Fruit fly (Drosophila melanogaster) whole organism, embryonic: ENCODE measurements around the gene gish.

Experiments
- B-H2 ChIP-seq: fragments of 200-800 bp; sonication (Bioruptor generic); optimal IDR thresholded peaks from 2 replicates; lab custom pipeline; 2018; ENCODE audit warnings: missing biosample characterization, mild to moderate bottlenecking, missing genetic modification characterization
- CG10147 ChIP-seq: fragments of 200-800 bp; sonication (Bioruptor generic); optimal IDR thresholded peaks from 2 replicates; lab custom pipeline; 2019; ENCODE audit warnings: missing biosample characterization, mild to moderate bottlenecking, missing genetic modification characterization, moderate library complexity
- CG10274 ChIP-seq: fragments of 200-800 bp; sonication (Bioruptor generic); optimal IDR thresholded peaks from 3 replicates; lab custom pipeline; 2017; ENCODE audit warnings: missing biosample characterization, mild to moderate bottlenecking, missing genetic modification characterization
- CG10979 ChIP-seq: fragments of 200-800 bp; sonication (Bioruptor generic); optimal IDR thresholded peaks from 2 replicates; lab custom pipeline; 2018; ENCODE audit warnings: missing biosample characterization, mild to moderate bottlenecking, missing genetic modification characterization, moderate library complexity
- CG11560 ChIP-seq: fragments of 200-800 bp; sonication (Bioruptor generic); IDR thresholded peaks from 3 replicates; pipeline ENCODE4 v1.3.6; 2022; ENCODE audit warnings: missing biosample characterization, missing genetic modification characterization
- CG11696 ChIP-seq: fragments of 200-800 bp; sonication (Bioruptor generic); IDR thresholded peaks from 2 replicates; pipeline ENCODE4 v1.3.6; 2022; ENCODE audit warnings: missing biosample characterization, missing genetic modification characterization
- CG12299 ChIP-seq: fragments of 200-800 bp; sonication (Bioruptor generic); optimal IDR thresholded peaks from 2 replicates; lab custom pipeline; 2018; ENCODE audit warnings: missing biosample characterization, mild to moderate bottlenecking, missing genetic modification characterization
- CG17328 ChIP-seq: fragments of 200-800 bp; sonication (Bioruptor generic); IDR thresholded peaks from 2 replicates; pipeline ENCODE4 v1.3.6; 2022; ENCODE audit warnings: missing biosample characterization, missing genetic modification characterization
- CG17568 ChIP-seq: fragments of 200-800 bp; sonication (Bioruptor generic); optimal IDR thresholded peaks from 2 replicates; lab custom pipeline; 2018; ENCODE audit warnings: missing biosample characterization, mild to moderate bottlenecking, missing genetic modification characterization, moderate library complexity
- CG2875 ChIP-seq: fragments of 200-800 bp; sonication (Bioruptor generic); optimal IDR thresholded peaks from 2 replicates; lab custom pipeline; 2017; ENCODE audit warnings: missing biosample characterization, mild to moderate bottlenecking, missing genetic modification characterization, missing genetic modification reagents
- CG30431 ChIP-seq: fragments of 200-800 bp; sonication (Bioruptor generic); optimal IDR thresholded peaks from 2 replicates; lab custom pipeline; 2017; ENCODE audit warnings: missing biosample characterization, missing genetic modification characterization
- CG34224 ChIP-seq: fragments of 200-800 bp; sonication (Bioruptor generic); IDR thresholded peaks from 3 replicates; pipeline ENCODE4 v1.3.6; 2022; ENCODE audit warnings: missing biosample characterization, missing genetic modification characterization; ENCODE audit not compliant: partially characterized antibody
- CG42726 ChIP-seq: fragments of 200-800 bp; sonication (Bioruptor generic); IDR thresholded peaks from 2 replicates; pipeline ENCODE4 v1.3.6; 2022; ENCODE audit warnings: missing biosample characterization, missing genetic modification characterization; ENCODE audit not compliant: partially characterized antibody
- CG6689 ChIP-seq: fragments of 200-800 bp; sonication (Bioruptor generic); IDR thresholded peaks from 2 replicates; pipeline ENCODE4 v1.3.6; 2022; ENCODE audit warnings: missing biosample characterization, missing genetic modification characterization
- CG6854 ChIP-seq: fragments of 200-800 bp; sonication (Bioruptor generic); optimal IDR thresholded peaks from 3 replicates; lab custom pipeline; 2017; ENCODE audit warnings: missing biosample characterization, mild to moderate bottlenecking, missing genetic modification characterization
- CG7786 ChIP-seq: fragments of 200-800 bp; sonication (Bioruptor generic); optimal IDR thresholded peaks from 2 replicates; lab custom pipeline; 2016; ENCODE audit warnings: missing biosample characterization, missing genetic modification characterization
- CG8359 ChIP-seq: fragments of 200-800 bp; sonication (Bioruptor generic); optimal IDR thresholded peaks from 2 replicates; lab custom pipeline; 2017; ENCODE audit warnings: missing biosample characterization, mild to moderate bottlenecking, missing genetic modification characterization, borderline replicate concordance
- CG8478 ChIP-seq: fragments of >200 bp; optimal IDR thresholded peaks from 2 replicates; lab custom pipeline; 2018
- CG9932 ChIP-seq: fragments of 200-800 bp; sonication (Bioruptor generic); IDR thresholded peaks from 2 replicates; pipeline ENCODE4 v1.3.6; 2022; ENCODE audit warnings: missing biosample characterization, missing genetic modification characterization
- Chrac-16 ChIP-seq: fragments of 200-800 bp; sonication (Bioruptor generic); optimal IDR thresholded peaks from 3 replicates; lab custom pipeline; 2016; ENCODE audit warnings: missing biosample characterization, missing genetic modification characterization
- CkIIα-i1 ChIP-seq: fragments of 200-800 bp; sonication (Bioruptor generic); IDR thresholded peaks from 2 replicates; pipeline ENCODE4 v1.3.6; 2022; ENCODE audit warnings: missing biosample characterization, missing genetic modification characterization
- Eip74EF ChIP-seq, 2 experiments: fragments of 200-800 bp in 1 of 2; fragments of >200 bp in 1 of 2; sonication (Bioruptor generic) in 1 of 2; optimal IDR thresholded peaks; 2 replicates each; lab custom pipeline; 2017 to 2019; ENCODE audit warnings: missing biosample characterization in 2 of 2, missing genetic modification characterization in 2 of 2, mild to moderate bottlenecking in 1 of 2, moderate library complexity in 1 of 2
- Gsc ChIP-seq: fragments of 200-800 bp; sonication (Bioruptor generic); IDR thresholded peaks from 2 replicates; pipeline ENCODE4 v1.3.6; 2022; ENCODE audit warnings: missing biosample characterization, missing genetic modification characterization
- Hey ChIP-seq: fragments of 200-800 bp; sonication (Bioruptor generic); optimal IDR thresholded peaks from 3 replicates; lab custom pipeline; 2018; ENCODE audit warnings: missing biosample characterization, mild to moderate bottlenecking, missing genetic modification characterization
- HmgZ ChIP-seq: fragments of 200-800 bp; sonication (Bioruptor generic); optimal IDR thresholded peaks from 2 replicates; lab custom pipeline; 2018; ENCODE audit warnings: missing biosample characterization, mild to moderate bottlenecking, missing genetic modification characterization
- Hmx ChIP-seq: fragments of 200-800 bp; sonication (Bioruptor generic); optimal IDR thresholded peaks from 2 replicates; lab custom pipeline; 2016; ENCODE audit warnings: missing biosample characterization, missing genetic modification characterization
- Kr ChIP-seq: fragments of 200-800 bp; sonication (Bioruptor generic); optimal IDR thresholded peaks from 2 replicates; lab custom pipeline; 2017; ENCODE audit warnings: missing biosample characterization, mild to moderate bottlenecking, missing genetic modification characterization
- NC2β ChIP-seq: fragments of 200-800 bp; sonication (Bioruptor generic); optimal IDR thresholded peaks from 2 replicates; lab custom pipeline; 2016; ENCODE audit warnings: missing biosample characterization, missing genetic modification characterization
- Rx ChIP-seq: fragments of 200-800 bp; sonication (Bioruptor generic); IDR thresholded peaks from 2 replicates; pipeline ENCODE4 v1.3.6; 2022; ENCODE audit warnings: missing biosample characterization, missing genetic modification characterization
- Six4 ChIP-seq: fragments of 200-800 bp; sonication (Bioruptor generic); optimal IDR thresholded peaks from 2 replicates; lab custom pipeline; 2016; ENCODE audit warnings: missing biosample characterization, missing genetic modification characterization
- Sry-δ ChIP-seq: fragments of 200-800 bp; sonication (Bioruptor generic); optimal IDR thresholded peaks from 2 replicates; lab custom pipeline; 2016; ENCODE audit warnings: missing biosample characterization, missing genetic modification characterization
- ato ChIP-seq: fragments of 200-800 bp; sonication (Bioruptor generic); IDR thresholded peaks from 2 replicates; pipeline ENCODE4 v1.3.6; 2022; ENCODE audit warnings: missing biosample characterization, missing genetic modification characterization; ENCODE audit not compliant: partially characterized antibody
- bigmax ChIP-seq: fragments of 200-800 bp; sonication (Bioruptor generic); optimal IDR thresholded peaks from 2 replicates; lab custom pipeline; 2018; ENCODE audit warnings: missing biosample characterization, mild to moderate bottlenecking, missing genetic modification characterization
- chif ChIP-seq, 2 experiments: fragments of 200-800 bp; sonication (Bioruptor generic); optimal IDR thresholded peaks; 3 replicates each; lab custom pipeline; 2016; ENCODE audit warnings: missing biosample characterization in 2 of 2, missing genetic modification characterization in 2 of 2
- chm ChIP-seq: fragments of 200-800 bp; sonication (Bioruptor generic); IDR thresholded peaks from 2 replicates; pipeline ENCODE4 v1.3.6; 2022; ENCODE audit warnings: missing biosample characterization, missing genetic modification characterization
- ci ChIP-seq: fragments of 200-800 bp; sonication (Bioruptor generic); IDR thresholded peaks from 3 replicates; pipeline ENCODE4 v1.3.6; 2022; ENCODE audit warnings: missing biosample characterization, missing genetic modification characterization
- crol ChIP-seq: fragments of 200-800 bp; sonication (Bioruptor generic); IDR thresholded peaks from 2 replicates; pipeline ENCODE4 v1.3.6; 2022; ENCODE audit warnings: missing biosample characterization, missing genetic modification characterization
- crp ChIP-seq, 2 experiments: fragments of 200-800 bp; sonication (Bioruptor generic); optimal IDR thresholded peaks; 2 replicates in 1 of 2; 3 replicates in 1 of 2; lab custom pipeline; 2017; ENCODE audit warnings: missing biosample characterization in 2 of 2, missing genetic modification characterization in 2 of 2, mild to moderate bottlenecking in 1 of 2, moderate library complexity in 1 of 2
- danr ChIP-seq: fragments of 200-800 bp; sonication (Bioruptor generic); IDR thresholded peaks from 2 replicates; pipeline ENCODE4 v1.3.6; 2022; ENCODE audit warnings: missing biosample characterization, missing genetic modification characterization
- dimm ChIP-seq: fragments of 200-800 bp; sonication (Bioruptor generic); IDR thresholded peaks from 2 replicates; pipeline ENCODE4 v1.3.6; 2022; ENCODE audit warnings: missing biosample characterization, missing genetic modification characterization
- eve ChIP-seq, 2 experiments: fragments of >200 bp; optimal IDR thresholded peaks; 2 replicates each; lab custom pipeline; 2017; ENCODE audit warnings: missing biosample characterization in 2 of 2, missing genetic modification characterization in 2 of 2
- gce ChIP-seq: fragments of 200-800 bp; sonication (Bioruptor generic); IDR thresholded peaks from 3 replicates; pipeline ENCODE4 v1.3.6; 2022; ENCODE audit warnings: missing biosample characterization, missing genetic modification characterization
- insv ChIP-seq, 2 experiments: fragments of 200-800 bp; sonication (Bioruptor generic); optimal IDR thresholded peaks; 3 replicates each; lab custom pipeline; 2016 to 2018; ENCODE audit warnings: missing biosample characterization in 2 of 2, missing genetic modification characterization in 2 of 2
- lbe ChIP-seq: fragments of 200-800 bp; sonication (Bioruptor generic); optimal IDR thresholded peaks from 2 replicates; lab custom pipeline; 2016; ENCODE audit warnings: missing biosample characterization, mild to moderate bottlenecking, missing genetic modification characterization
- nerfin-1 ChIP-seq: fragments of 200-800 bp; sonication (Bioruptor generic); optimal IDR thresholded peaks from 3 replicates; lab custom pipeline; 2019; ENCODE audit warnings: missing biosample characterization, mild to moderate bottlenecking, missing genetic modification characterization, moderate library complexity
- oc ChIP-seq: fragments of 200-800 bp; sonication (Bioruptor generic); optimal IDR thresholded peaks from 2 replicates; lab custom pipeline; 2018; ENCODE audit warnings: missing biosample characterization, mild to moderate bottlenecking, missing genetic modification characterization, moderate library complexity
- ranshi ChIP-seq: fragments of 200-800 bp; sonication (Bioruptor generic); IDR thresholded peaks from 2 replicates; pipeline ENCODE4 v1.3.6; 2022; ENCODE audit warnings: missing biosample characterization, missing genetic modification characterization
- so ChIP-seq: fragments of 200-800 bp; sonication (Bioruptor generic); IDR thresholded peaks from 3 replicates; pipeline ENCODE4 v1.3.6; 2022; ENCODE audit warnings: missing biosample characterization, missing genetic modification characterization
- sqz ChIP-seq: fragments of 200-800 bp; sonication (Bioruptor generic); optimal IDR thresholded peaks from 3 replicates; lab custom pipeline; 2018; ENCODE audit warnings: missing biosample characterization, mild to moderate bottlenecking, missing genetic modification characterization

The gish gene

dm6 chr3R:16231385-16232307 lies 40.6 kb upstream of the gish start (continued):
- TF ChIP-seq CG6689 (GFP tag; lab: Robert Waterston, UW) (no peak), ranshi (no peak), Kr (GFP tag; lab: Kevin White, UChicago) (no peak), CG17568 (GFP tag; lab: Kevin White, UChicago) (no peak), ato (GFP tag; lab: Robert Waterston, UW) (no peak), danr (GFP tag; lab: Robert Waterston, UW) (no peak), crol (GFP tag; lab: Robert Waterston, UW) (no peak), Sry-δ (GFP tag; lab: Kevin White, UChicago) (no peak), insv (GFP tag; optimal IDR thresholded peaks at IDR 0.05; lab: Kevin White, UChicago) (no peak), Hmx (GFP tag; lab: Kevin White, UChicago) (no peak), so (GFP tag; lab: Robert Waterston, UW) (no peak), CG42726 (GFP tag; lab: Robert Waterston, UW) (no peak), nerfin-1 (tag; lab: Kevin White, UChicago) (peak; percentile 64), Chrac-16 (GFP tag; lab: Kevin White, UChicago) (peak; percentile 75), CG8359 (GFP tag; lab: Kevin White, UChicago) (peak; percentile 63), Rx (GFP tag; lab: Robert Waterston, UW) (no peak), lbe (GFP tag; lab: Kevin White, UChicago) (peak; percentile 19), CG11560 (tag; lab: Robert Waterston, UW) (no peak), eve (GFP tag; optimal IDR thresholded peaks at IDR 0.05; lab: Kevin White, UChicago) (peak in 1 of 2 experiments; percentile 94), CG30431 (GFP tag; lab: Kevin White, UChicago) (peak; percentile 74), CG9932 (no peak), sqz (GFP tag; lab: Kevin White, UChicago) (peak; percentile 32), HmgZ (tag; lab: Kevin White, UChicago) (peak; percentile 23), chm (GFP tag; lab: Robert Waterston, UW) (no peak), crp (GFP tag; optimal IDR thresholded peaks at IDR 0.05; lab: Kevin White, UChicago) (peak in 1 of 2 experiments; percentile 17), CG10274 (GFP tag; lab: Kevin White, UChicago) (peak; percentile 58), CG2875 (GFP tag; lab: Kevin White, UChicago) (peak; percentile 58), CG8478 (no peak), Six4 (peak; percentile 53), CG6854 (GFP tag; lab: Kevin White, UChicago) (peak; percentile 65), bigmax (GFP tag; lab: Kevin White, UChicago) (no peak), CkIIα-i1 (GFP tag; lab: Robert Waterston, UW) (no peak), oc (tag; lab: Kevin White, UChicago) (no peak), ci (no peak), chif (GFP tag; optimal IDR thresholded peaks at IDR 0.05; lab: Kevin White, UChicago) (peak; percentile 73 to 79), CG17328 (GFP tag; lab: Robert Waterston, UW) (no peak), Eip74EF (GFP tag; optimal IDR thresholded peaks at IDR 0.05; lab: Kevin White, UChicago) (peak in 1 of 2 experiments; percentile 52), B-H2 (GFP tag; lab: Kevin White, UChicago) (no peak), dimm (no peak), gce (no peak), CG10147 (peak; percentile 68), Hey (tag; lab: Kevin White, UChicago) (no peak), Gsc (GFP tag; lab: Robert Waterston, UW) (no peak), CG34224 (GFP tag; lab: Robert Waterston, UW) (no peak), NC2β (GFP tag; lab: Kevin White, UChicago) (peak; percentile 64), CG10979 (peak; percentile 76), CG12299 (peak; percentile 50), CG7786 (GFP tag; lab: Kevin White, UChicago) (peak; percentile 77), CG11696 (GFP tag; lab: Robert Waterston, UW) (no peak)
